Worm (Caenorhabditis elegans): ENCODE data around the gene frpr-1.

- TF ChIP-seq nhr-28 (tag; optimal IDR thresholded peaks at IDR 0.05) (no peak), unc-62 (GFP tag; optimal IDR thresholded peaks at IDR 0.05 in 1 of 2) (no peak), unc-62 (tag; optimal IDR thresholded peaks at IDR 0.05) (no peak), snpc-4 (tag; optimal IDR thresholded peaks at IDR 0.05) (no peak), ztf-11 (tag; optimal IDR thresholded peaks at IDR 0.05) (no peak), mdl-1 (tag; optimal IDR thresholded peaks at IDR 0.05) (no peak), nhr-76 (tag; optimal IDR thresholded peaks at IDR 0.05) (no peak), tag-97 (GFP tag; IDR thresholded peaks at IDR 0.05) (no peak), aly-2 (tag; optimal IDR thresholded peaks at IDR 0.05) (no peak), lin-39 (tag; optimal IDR thresholded peaks at IDR 0.05) (no peak), skn-1 (tag; optimal IDR thresholded peaks at IDR 0.05) (no peak)
Measured at ce11 chrX:8103899-8104298, 25.5 kb downstream of the frpr-1 start, which contains the start of gene K07E3.2.
